Fruit fly (Drosophila melanogaster) whole organism, prepupa: ENCODE measurements around the gene CG17211.

ENCODE experiments used
- Blimp-1 ChIP-seq: fragments of 200-800 bp; sonication (Bioruptor generic); optimal IDR thresholded peaks from 3 replicates; lab custom pipeline; 2017; ENCODE audit warnings: missing biosample characterization, missing genetic modification characterization, mild to moderate bottlenecking, moderate library complexity, missing genetic modification reagents
- CG11294 ChIP-seq: fragments of 200-800 bp; sonication (Bioruptor generic); IDR thresholded peaks from 2 replicates; pipeline ENCODE4 v1.3.6; 2022; ENCODE audit warnings: missing biosample characterization, missing genetic modification characterization
- CG11762 ChIP-seq: fragments of 200-800 bp; sonication (Bioruptor generic); optimal IDR thresholded peaks from 3 replicates; lab custom pipeline; 2016; ENCODE audit warnings: missing biosample characterization, missing genetic modification characterization; ENCODE audit not compliant: insufficient read depth
- CG11902 ChIP-seq: fragments of 200-800 bp; sonication (Bioruptor generic); optimal IDR thresholded peaks from 3 replicates; lab custom pipeline; 2016; ENCODE audit warnings: missing biosample characterization, missing genetic modification characterization
- CG16779 ChIP-seq: fragments of 200-800 bp; sonication (Bioruptor generic); optimal IDR thresholded peaks from 3 replicates; lab custom pipeline; 2017; ENCODE audit warnings: missing biosample characterization, mild to moderate bottlenecking, missing genetic modification characterization
- CG3032 ChIP-seq: fragments of 200-800 bp; optimal IDR thresholded peaks from 2 replicates; lab custom pipeline; 2019; ENCODE audit warnings: missing biosample characterization, mild to moderate bottlenecking, missing genetic modification characterization, moderate library complexity
- CG31627 ChIP-seq: fragments of 200-800 bp; sonication (Bioruptor generic); optimal IDR thresholded peaks from 3 replicates; lab custom pipeline; 2016; ENCODE audit warnings: missing biosample characterization, missing genetic modification characterization
- CG32006 ChIP-seq: fragments of 200-800 bp; sonication (Bioruptor generic); optimal IDR thresholded peaks from 3 replicates; lab custom pipeline; 2017; ENCODE audit warnings: missing biosample characterization, mild to moderate bottlenecking, missing genetic modification characterization
- CG3919 ChIP-seq: fragments of 200-800 bp; sonication (Bioruptor generic); optimal IDR thresholded peaks from 3 replicates; lab custom pipeline; 2016; ENCODE audit warnings: missing biosample characterization, missing genetic modification characterization
- CG6163 ChIP-seq: fragments of 200-800 bp; sonication (Bioruptor generic); IDR thresholded peaks from 3 replicates; pipeline ENCODE4 v1.3.6; 2022; ENCODE audit warnings: missing biosample characterization, missing genetic modification characterization
- CG6276 ChIP-seq: fragments of 200-800 bp; sonication (Bioruptor generic); optimal IDR thresholded peaks from 2 replicates; lab custom pipeline; 2017; ENCODE audit warnings: missing biosample characterization, mild to moderate bottlenecking, missing genetic modification characterization
- CG6792 ChIP-seq: fragments of 200-800 bp; sonication (Bioruptor generic); optimal IDR thresholded peaks from 3 replicates; lab custom pipeline; 2016; ENCODE audit warnings: missing biosample characterization, missing genetic modification characterization
- CG6808 ChIP-seq: fragments of 200-800 bp; sonication (Bioruptor generic); optimal IDR thresholded peaks from 3 replicates; lab custom pipeline; 2017; ENCODE audit warnings: missing biosample characterization, missing genetic modification characterization, mild to moderate bottlenecking, moderate library complexity, missing genetic modification reagents
- CG6854 ChIP-seq: fragments of 200-800 bp; sonication (Bioruptor generic); optimal IDR thresholded peaks from 2 replicates; lab custom pipeline; 2017; ENCODE audit warnings: missing biosample characterization, mild to moderate bottlenecking, missing genetic modification characterization
- CG7368 ChIP-seq: fragments of 200-800 bp; sonication (Bioruptor generic); optimal IDR thresholded peaks from 3 replicates; lab custom pipeline; 2016; ENCODE audit warnings: missing biosample characterization, missing genetic modification characterization
- CG8319 ChIP-seq: fragments of 200-800 bp; sonication (Bioruptor generic); optimal IDR thresholded peaks from 3 replicates; lab custom pipeline; 2016; ENCODE audit warnings: missing biosample characterization, missing genetic modification characterization
- CG8632 ChIP-seq: fragments of 200-800 bp; sonication (Bioruptor generic); optimal IDR thresholded peaks from 3 replicates; lab custom pipeline; 2016; ENCODE audit warnings: missing biosample characterization, missing genetic modification characterization
- Eip78C ChIP-seq: fragments of 200-800 bp; sonication (Bioruptor generic); peaks from one replicate; lab custom pipeline; 2016; ENCODE audit warnings: missing biosample characterization, missing genetic modification characterization
- Eip93F ChIP-seq: fragments of 200-800 bp; sonication (Bioruptor generic); optimal IDR thresholded peaks from 2 replicates; lab custom pipeline; 2016; ENCODE audit warnings: missing biosample characterization, mild to moderate bottlenecking, missing genetic modification characterization
- Gug ChIP-seq: fragments of 200-800 bp; sonication (Bioruptor generic); IDR thresholded peaks from 2 replicates; pipeline ENCODE4 v1.3.6; 2022; ENCODE audit warnings: missing biosample characterization, missing genetic modification characterization
- Hr38 ChIP-seq: sonication (Bioruptor generic); optimal IDR thresholded peaks from 2 replicates; lab custom pipeline; 2016; ENCODE audit warnings: missing biosample characterization, missing genetic modification characterization
- Hr4 ChIP-seq: fragments of 200-800 bp; sonication (Bioruptor generic); optimal IDR thresholded peaks from 3 replicates; lab custom pipeline; 2016; ENCODE audit warnings: missing biosample characterization, missing genetic modification characterization
- Lpt ChIP-seq: fragments of 200-800 bp; sonication (Bioruptor generic); optimal IDR thresholded peaks from 3 replicates; lab custom pipeline; 2016; ENCODE audit warnings: missing biosample characterization, missing genetic modification characterization
- Met ChIP-seq: fragments of 200-800 bp; sonication (Bioruptor generic); optimal IDR thresholded peaks from 3 replicates; lab custom pipeline; 2016; ENCODE audit warnings: missing biosample characterization, missing genetic modification characterization
- OdsH ChIP-seq: fragments of 200-800 bp; sonication (Bioruptor generic); optimal IDR thresholded peaks from 3 replicates; lab custom pipeline; 2016; ENCODE audit warnings: missing biosample characterization, missing genetic modification characterization
- Sox102F ChIP-seq: fragments of 200-800 bp; sonication (Bioruptor generic); optimal IDR thresholded peaks from 2 replicates; lab custom pipeline; 2016; ENCODE audit warnings: missing biosample characterization, mild to moderate bottlenecking, missing genetic modification characterization
- Sox15 ChIP-seq: fragments of 200-800 bp; sonication (Bioruptor generic); optimal IDR thresholded peaks from 3 replicates; lab custom pipeline; 2016; ENCODE audit warnings: missing biosample characterization, missing genetic modification characterization
- acj6 ChIP-seq: fragments of 200-800 bp; sonication (Bioruptor generic); optimal IDR thresholded peaks from 3 replicates; lab custom pipeline; 2016; ENCODE audit warnings: missing biosample characterization, missing genetic modification characterization
- dac ChIP-seq: fragments of 200-800 bp; sonication (Bioruptor generic); optimal IDR thresholded peaks from 2 replicates; lab custom pipeline; 2017; ENCODE audit warnings: missing biosample characterization, mild to moderate bottlenecking, missing genetic modification characterization
- eg ChIP-seq: fragments of 200-800 bp; sonication (Bioruptor generic); IDR thresholded peaks from 3 replicates; pipeline ENCODE4 v1.3.6; 2022; ENCODE audit warnings: missing biosample characterization, missing genetic modification characterization
- esn ChIP-seq: fragments of 200-800 bp; sonication (Bioruptor generic); optimal IDR thresholded peaks from 2 replicates; lab custom pipeline; 2016; ENCODE audit warnings: missing biosample characterization, mild to moderate bottlenecking, missing genetic modification characterization, moderate library complexity
- fd59A ChIP-seq: fragments of 200-800 bp; sonication (Bioruptor generic); optimal IDR thresholded peaks from 2 replicates; lab custom pipeline; 2017; ENCODE audit warnings: missing biosample characterization, mild to moderate bottlenecking, missing genetic modification characterization, missing genetic modification reagents
- fd85E ChIP-seq: fragments of 200-800 bp; sonication (Bioruptor generic); optimal IDR thresholded peaks from 3 replicates; lab custom pipeline; 2016; ENCODE audit warnings: missing biosample characterization, missing genetic modification characterization
- fkh ChIP-seq: fragments of 200-800 bp; sonication (Bioruptor generic); optimal IDR thresholded peaks from 3 replicates; lab custom pipeline; 2017; ENCODE audit warnings: missing biosample characterization, mild to moderate bottlenecking, missing genetic modification characterization, moderate library complexity
- lz ChIP-seq: fragments of 200-800 bp; sonication (Bioruptor generic); optimal IDR thresholded peaks from 3 replicates; lab custom pipeline; 2016; ENCODE audit warnings: missing biosample characterization, missing genetic modification characterization
- salr ChIP-seq, 2 experiments: fragments of 200-800 bp; sonication (Bioruptor generic); optimal IDR thresholded peaks; 3 replicates each; lab custom pipeline; 2016 to 2018; ENCODE audit warnings: missing biosample characterization in 2 of 2, missing genetic modification characterization in 2 of 2, mild to moderate bottlenecking in 1 of 2
- spab ChIP-seq: fragments of 200-800 bp; sonication (Bioruptor generic); optimal IDR thresholded peaks from 2 replicates; lab custom pipeline; 2017; ENCODE audit warnings: missing biosample characterization, mild to moderate bottlenecking, missing genetic modification characterization, missing genetic modification reagents
- ss ChIP-seq, 2 experiments: fragments of 200-800 bp; sonication (Bioruptor generic); optimal IDR thresholded peaks; 2 replicates in 1 of 2; 3 replicates in 1 of 2; lab custom pipeline; 2017 to 2018; ENCODE audit warnings: mild to moderate bottlenecking in 2 of 2, missing biosample characterization in 2 of 2, missing genetic modification characterization in 2 of 2, moderate library complexity in 1 of 2
- svp ChIP-seq: fragments of 200-800 bp; sonication (Bioruptor generic); peaks from one replicate; lab custom pipeline; 2016; ENCODE audit warnings: missing biosample characterization, missing genetic modification characterization
- topi ChIP-seq: fragments of 200-800 bp; sonication (Bioruptor generic); optimal IDR thresholded peaks from 3 replicates; lab custom pipeline; 2016; ENCODE audit warnings: missing biosample characterization, missing genetic modification characterization
- vri ChIP-seq: fragments of 200-800 bp; sonication (Bioruptor generic); optimal IDR thresholded peaks from 3 replicates; lab custom pipeline; 2016; ENCODE audit warnings: missing biosample characterization, mild to moderate bottlenecking, missing genetic modification characterization

Gene CG17211

DNA sequence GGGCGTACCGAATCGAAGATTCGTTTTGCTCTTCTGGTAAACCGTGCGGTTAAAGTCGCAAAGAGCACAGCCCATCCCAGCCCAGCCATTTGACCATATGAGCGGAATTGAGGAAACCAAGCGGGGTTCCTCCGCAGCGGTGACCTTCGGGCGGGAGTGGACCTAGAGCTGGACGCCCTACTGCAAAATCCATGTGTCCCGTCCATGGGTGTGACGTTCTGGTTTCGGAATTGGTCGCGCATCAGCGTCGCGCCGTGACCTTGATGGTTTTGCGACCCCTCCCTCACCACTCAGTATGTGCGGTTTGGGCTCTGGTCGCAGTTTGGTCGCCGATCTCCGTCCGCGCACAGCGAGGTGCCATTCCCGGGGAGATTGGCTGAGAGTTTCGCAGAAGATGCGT, 21.4 kb upstream of the CG17211 start (continued):
- no peak for TF ChIP-seq Eip93F (GFP tag; lab: Kevin White, UChicago)

- TF ChIP-seq CG11294 (GFP tag; lab: Robert Waterston, UW) (no peak), topi (GFP tag; lab: Kevin White, UChicago) (no peak), eg (GFP tag; lab: Robert Waterston, UW) (no peak), CG11762 (GFP tag; lab: Kevin White, UChicago) (no peak), Sox102F (no peak), Eip78C (GFP tag; lab: Kevin White, UChicago) (no peak)
Measured at dm6 chr2L:12093652-12094051, 20.5 kb upstream of the CG17211 start.

dm6 chr2L:12096396-12096813, 17.8 kb upstream of the CG17211 start, which contains the start of the genes CG6712 and Mt2:
Gene CG6712 (minus strand): TSS chr2L:12096511.
Gene Mt2 (plus strand): TSS chr2L:12096525.
- TF ChIP-seq CG7368 (no peak), salr (GFP tag; optimal IDR thresholded peaks at IDR 0.05; lab: Kevin White, UChicago) (no peak), CG8632 (no peak), acj6 (no peak), lz (peak; percentile 5), esn (GFP tag; lab: Kevin White, UChicago) (peak; percentile 21), CG3032 (no peak), Met (no peak), Eip78C (GFP tag; lab: Kevin White, UChicago) (peak; percentile 60), fkh (GFP tag; lab: Kevin White, UChicago) (peak; percentile 28), CG3919 (no peak), CG32006 (GFP tag; lab: Kevin White, UChicago) (no peak)
- TF ChIP-seq, all 60 proteins: peak for 4

DNA sequence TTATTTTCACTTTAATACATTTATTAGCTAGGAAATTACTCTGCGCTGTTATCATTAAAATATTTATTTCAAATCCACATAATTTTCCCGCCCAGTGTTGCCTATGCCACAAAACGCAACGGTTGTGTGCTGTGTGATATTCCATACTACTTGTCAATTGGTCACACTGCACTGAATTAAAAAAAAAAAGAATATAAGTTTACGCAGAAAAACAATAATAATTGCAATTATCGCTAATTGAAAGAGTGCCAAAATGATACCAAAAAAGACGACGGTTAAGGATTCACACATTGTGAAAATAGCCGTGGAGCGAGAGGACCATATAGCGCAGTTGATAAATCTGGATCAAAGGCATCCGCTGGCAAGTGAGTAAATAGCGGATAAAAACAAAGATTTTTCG, 16.5 kb upstream of the CG17211 start, which contains the start of gene Ced-12:
TSS of gene Ced-12 (plus strand) at position 141 of the 400 bp plus-strand sequence.
- TF ChIP-seq fkh (GFP tag; lab: Kevin White, UChicago) (peak; percentile 45), Hr4 (no peak)

DNA sequence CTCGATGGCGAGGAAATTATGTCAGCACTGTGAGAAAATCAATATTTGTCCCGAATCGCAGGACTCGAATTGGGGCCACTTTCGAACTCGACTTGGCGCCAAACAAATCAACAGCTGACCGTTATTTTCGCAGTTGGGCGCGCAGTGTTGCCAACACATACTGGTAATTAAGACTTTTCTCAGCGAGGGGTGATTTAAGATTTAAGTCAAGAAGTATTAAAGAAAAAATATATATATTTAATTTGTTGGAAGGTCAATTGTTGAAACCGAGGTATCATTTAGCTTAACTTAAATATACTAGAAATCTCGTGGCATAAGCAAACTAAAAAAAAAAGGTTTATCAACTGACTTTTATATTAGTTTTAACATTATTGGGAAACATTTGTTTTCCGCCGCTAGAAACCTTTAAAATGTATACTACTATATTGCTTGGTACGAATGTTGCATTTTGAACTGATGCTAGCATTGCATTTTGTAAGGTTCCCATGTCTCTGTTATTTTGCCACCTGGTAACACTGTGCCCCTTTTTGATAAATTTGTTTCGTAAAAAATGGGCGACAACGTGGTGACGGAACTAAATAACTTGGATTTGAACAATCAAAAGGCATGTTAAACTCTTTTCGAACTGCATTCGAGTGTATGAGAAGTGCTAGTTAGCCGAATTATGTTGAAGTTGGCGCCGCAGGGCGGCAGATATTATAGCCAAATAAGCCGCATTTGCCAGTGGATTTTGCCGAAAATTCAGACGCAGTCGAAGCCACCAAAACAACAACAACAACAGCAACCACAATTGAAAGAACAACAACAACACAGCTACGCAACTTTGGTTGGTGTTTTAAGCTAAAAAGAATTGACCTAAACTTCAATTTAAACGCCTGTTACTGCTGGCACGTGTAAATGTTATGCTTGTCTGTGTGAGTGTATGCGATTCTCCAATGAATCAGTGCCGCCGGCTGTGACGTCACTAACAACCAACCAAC, 10.6 kb upstream of the CG17211 start, which contains the start of the genes Patsas and ThrRS:
TSS of gene Patsas (minus strand) at position 55 of the 980 bp plus-strand sequence.
TSS of gene ThrRS (plus strand) at position 521 of the 980 bp plus-strand sequence.
- TF ChIP-seq fd85E (GFP tag; lab: Kevin White, UChicago) (no peak), CG8632 (no peak), Hr38 (no peak), Hr4 (no peak), topi (GFP tag; lab: Kevin White, UChicago) (peak; percentile 76), Lpt (GFP tag; lab: Kevin White, UChicago) (peak; percentile 80), fkh (GFP tag; lab: Kevin White, UChicago) (no peak), Blimp-1 (GFP tag; lab: Kevin White, UChicago) (no peak), fd59A (GFP tag; lab: Kevin White, UChicago) (peak; percentile 52), OdsH (GFP tag; lab: Kevin White, UChicago) (peak; percentile 87), vri (GFP tag; lab: Kevin White, UChicago) (no peak), Eip78C (GFP tag; lab: Kevin White, UChicago) (peak; percentile 93), CG16779 (tag; lab: Kevin White, UChicago) (peak; percentile 59), CG6854 (GFP tag; lab: Kevin White, UChicago) (no peak), CG3919 (peak; percentile 84), ss (GFP tag; optimal IDR thresholded peaks at IDR 0.05; lab: Kevin White, UChicago) (no peak), CG7368 (peak; percentile 56), CG11902 (GFP tag; lab: Kevin White, UChicago) (peak; percentile 73), svp (no peak), CG31627 (peak; percentile 83), CG8319 (peak; percentile 72), spab (GFP tag; lab: Kevin White, UChicago) (no peak), dac (peak; percentile 83), Sox15 (GFP tag; lab: Kevin White, UChicago) (peak; percentile 76), CG6276 (no peak), CG6808 (peak; percentile 71), Gug (peak; percentile 81), CG6163 (GFP tag; lab: Robert Waterston, UW) (peak; percentile 77; the same call in 1 of the 3 replicates), Sox102F (no peak), CG6792 (GFP tag; lab: Kevin White, UChicago) (peak; percentile 66)
